Worm (Caenorhabditis elegans) whole organism, midembryonic: ENCODE results near the gene dct-15.
A peak's percentile ranks its signal among the peaks of the same experiment; 100 is the strongest.
"Not testable (repeated sequence)": the region's sequence is repeated elsewhere in the genome, so short reads cannot be mapped to it uniquely, and the experiment has no call there.

Experiments used
- T22C8.4 ChIP-seq: fragments of 200-800 bp; sonication (Bioruptor generic); IDR thresholded peaks from 2 replicates; pipeline ENCODE4 v1.3.6; 2022; ENCODE audit warnings: missing genetic modification characterization, missing compliant biosample characterization
- cog-1 ChIP-seq: sonication (generic microtip); optimal IDR thresholded peaks from 2 replicates; lab custom pipeline; 2016; ENCODE audit warnings: missing genetic modification characterization, missing compliant biosample characterization
- flt-1 ChIP-seq: fragments of 200-800 bp; sonication (Bioruptor generic); IDR thresholded peaks from 2 replicates; pipeline ENCODE4 v1.3.6; 2022; ENCODE audit warnings: missing genetic modification characterization, missing compliant biosample characterization
- klf-2 ChIP-seq: fragments of 200-800 bp; sonication (Bioruptor generic); conservative IDR thresholded peaks from 2 replicates; pipeline ENCODE4 v1.3.6; 2022; ENCODE audit warnings: missing genetic modification reagents, missing genetic modification characterization, missing compliant biosample characterization
- med-1 ChIP-seq: sonication (generic microtip); optimal IDR thresholded peaks from 2 replicates; lab custom pipeline; 2017; ENCODE audit warnings: missing genetic modification characterization, mild to moderate bottlenecking, missing compliant biosample characterization, antibody characterized with exemption, missing genetic modification reagents; ENCODE audit not compliant: insufficient read depth
- ref-1 ChIP-seq: fragments of 200-800 bp; sonication (Bioruptor generic); conservative IDR thresholded peaks from 2 replicates; pipeline ENCODE4 v1.3.6; 2022; ENCODE audit warnings: missing genetic modification reagents, missing genetic modification characterization, missing compliant biosample characterization
- tab-1 ChIP-seq: fragments of 200-800 bp; sonication (Bioruptor generic); IDR thresholded peaks from 2 replicates; pipeline ENCODE4 v1.3.6; 2022; ENCODE audit warnings: missing genetic modification characterization, missing compliant biosample characterization
- ztf-23 ChIP-seq: fragments of 200-800 bp; sonication (Bioruptor generic); IDR thresholded peaks from 2 replicates; pipeline ENCODE4 v1.3.6; 2022; ENCODE audit warnings: missing genetic modification reagents, missing genetic modification characterization, missing compliant biosample characterization
- ztf-29 ChIP-seq: fragments of 200-800 bp; sonication (Bioruptor generic); IDR thresholded peaks from 2 replicates; pipeline ENCODE4 v1.3.6; 2022; ENCODE audit warnings: missing genetic modification reagents, missing genetic modification characterization, missing compliant biosample characterization

The dct-15 gene

DNA sequence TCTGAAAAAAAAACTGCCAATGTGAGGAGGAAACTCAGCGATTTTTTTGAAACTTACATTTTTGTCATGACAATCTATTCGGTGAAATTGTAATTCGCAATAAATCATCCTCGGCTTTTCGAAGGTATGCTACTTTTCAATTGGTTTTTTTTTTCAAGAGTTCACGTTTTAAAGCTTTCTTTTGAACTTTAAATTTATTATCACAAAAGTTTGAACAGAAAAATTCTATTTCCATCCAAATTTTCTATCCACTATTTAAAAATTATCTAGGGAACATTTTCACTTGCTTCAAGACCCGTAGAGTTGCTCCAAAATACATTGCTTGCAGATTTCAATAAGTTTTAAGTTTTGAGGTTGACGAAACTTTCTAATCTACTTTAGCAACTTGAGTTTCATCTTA lies 36.0 kb upstream of the dct-15 start, which contains the start of gene K07F5.6:
K07F5.6 (minus strand) TSS at position 101 of the 400 bp plus-strand sequence.
- no peak for TF ChIP-seq ref-1 (GFP tag; lab: Robert Waterston, UW)
- TF ChIP-seq flt-1 (GFP tag; lab: Robert Waterston, UW) = no peak
- no peak for TF ChIP-seq ztf-29 (GFP tag; lab: Robert Waterston, UW)
- TF ChIP-seq med-1 (GFP tag; lab: Kevin White, UChicago) = no peak

DNA sequence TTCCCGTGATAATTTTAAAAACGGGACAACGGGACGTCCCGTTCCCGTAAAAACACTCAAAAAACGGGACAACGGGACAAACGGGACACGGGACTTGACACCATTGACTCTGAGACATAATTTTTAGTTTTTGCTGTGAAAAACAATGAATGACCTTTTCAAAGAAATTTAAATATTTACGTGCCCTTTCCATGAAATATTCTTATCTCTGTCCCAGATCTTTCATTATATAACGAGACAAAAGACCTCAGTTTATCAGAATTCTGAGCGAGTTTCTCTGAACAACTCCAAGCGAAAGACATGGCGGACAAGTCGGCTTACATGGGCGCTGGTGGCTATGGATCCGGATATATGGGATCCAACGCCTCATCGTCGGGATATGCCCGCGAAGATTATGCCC lies 33.2 kb upstream of the dct-15 start, which contains the start of gene nspd-2:
nspd-2 (plus strand) TSS at position 301 of the 400 bp plus-strand sequence.
- no peak for TF ChIP-seq ref-1 (GFP tag; lab: Robert Waterston, UW)
- no peak for TF ChIP-seq flt-1 (GFP tag; lab: Robert Waterston, UW)
- TF ChIP-seq klf-2 (GFP tag; lab: Robert Waterston, UW) = no peak
- no peak for TF ChIP-seq ztf-23 (GFP tag; lab: Robert Waterston, UW)
- no peak for TF ChIP-seq ztf-29 (GFP tag; lab: Robert Waterston, UW)

DNA sequence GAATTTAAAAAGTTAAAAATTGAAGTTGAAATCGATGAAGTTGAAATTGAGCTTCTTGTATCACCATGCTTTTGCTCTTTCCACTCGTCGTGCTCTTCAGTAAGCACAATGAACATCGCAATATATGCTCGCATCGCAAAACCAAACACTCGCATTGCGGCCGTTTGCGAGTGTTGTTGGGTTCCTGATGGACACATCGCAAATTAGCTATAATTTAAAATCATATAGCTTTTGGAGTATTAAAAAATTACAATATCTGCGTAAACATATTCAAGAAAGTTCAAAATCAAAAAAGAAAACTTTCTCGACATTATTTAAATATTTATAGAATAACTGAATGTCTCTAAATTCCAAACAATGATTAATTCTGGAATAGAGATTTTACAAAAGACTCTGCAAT lies 31.5 kb upstream of the dct-15 start, which contains the start of gene K07F5.17:
K07F5.17 (plus strand) TSS at position 301 of the 400 bp plus-strand sequence.
- TF ChIP-seq tab-1 (no peak), T22C8.4 (GFP tag; lab: Robert Waterston, UW) (no peak), flt-1 (GFP tag; lab: Robert Waterston, UW) (no peak), ztf-29 (GFP tag; lab: Robert Waterston, UW) (no peak), ztf-23 (GFP tag; lab: Robert Waterston, UW) (no peak), ref-1 (GFP tag; lab: Robert Waterston, UW) (no peak), klf-2 (GFP tag; lab: Robert Waterston, UW) (no peak), med-1 (GFP tag; lab: Kevin White, UChicago) (no peak), cog-1 (tag; lab: Kevin White, UChicago) (no peak)

DNA sequence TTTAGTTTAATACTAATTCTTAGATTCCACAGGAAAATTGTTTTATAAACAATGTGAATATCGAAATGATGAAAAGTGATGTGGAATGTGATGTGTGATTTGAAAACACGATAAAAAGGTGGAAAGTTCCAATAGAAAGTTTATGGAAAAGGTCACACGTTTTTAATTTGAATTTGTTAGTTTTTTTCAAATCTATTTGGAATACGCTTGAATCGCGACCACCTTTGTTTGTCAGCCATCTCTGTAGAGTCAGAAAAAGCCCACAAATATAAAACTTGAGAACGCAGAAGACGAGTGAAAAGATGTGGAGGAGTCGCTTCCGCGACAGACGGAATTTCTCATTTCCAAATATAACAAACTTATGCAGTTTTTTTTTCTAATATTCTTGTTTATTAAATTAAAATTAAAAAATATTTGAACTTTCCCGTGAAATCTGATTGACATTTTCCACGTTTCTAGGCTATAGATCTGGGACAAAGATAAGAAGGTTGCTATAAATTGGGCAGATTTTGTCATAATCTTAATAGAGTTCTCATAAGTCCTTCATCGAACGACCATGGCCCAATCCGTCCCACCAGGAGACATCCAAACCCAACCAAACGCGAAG lies 30.6 kb upstream of the dct-15 start, which contains the start of the genes kin-24 and msp-56:
kin-24 (minus strand) TSS at position 101 of the 607 bp plus-strand sequence.
msp-56 (plus strand) TSS at position 557 of the 607 bp plus-strand sequence.
- TF ChIP-seq cog-1 (tag; lab: Kevin White, UChicago) (no peak), ztf-29 (GFP tag; lab: Robert Waterston, UW) (no peak), ztf-23 (GFP tag; lab: Robert Waterston, UW) (no peak), klf-2 (GFP tag; lab: Robert Waterston, UW) (no peak), tab-1 (no peak), med-1 (GFP tag; lab: Kevin White, UChicago) (no peak), ref-1 (GFP tag; lab: Robert Waterston, UW) (no peak), T22C8.4 (GFP tag; lab: Robert Waterston, UW) (no peak), flt-1 (GFP tag; lab: Robert Waterston, UW) (no peak)

DNA sequence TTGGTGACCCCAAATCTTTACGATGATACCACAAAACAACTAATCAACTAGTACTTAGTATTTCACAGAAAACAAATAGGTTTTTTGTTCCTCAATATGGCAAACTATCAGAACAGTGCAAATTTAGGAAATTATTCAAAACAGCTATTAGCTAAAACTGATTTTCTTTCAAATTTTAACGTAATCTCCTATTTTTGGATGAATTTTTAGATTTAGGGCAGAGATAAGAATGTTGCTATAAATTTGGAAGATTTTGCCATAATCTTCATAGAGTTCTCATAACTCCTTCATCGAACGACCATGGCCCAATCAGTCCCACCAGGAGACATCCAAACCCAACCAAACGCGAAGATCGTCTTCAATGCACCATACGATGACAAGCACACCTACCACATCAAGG lies 26.8 kb upstream of the dct-15 start, which contains the start of gene msp-10:
msp-10 (plus strand) TSS at position 301 of the 400 bp plus-strand sequence.
- TF ChIP-seq ref-1 (GFP tag; lab: Robert Waterston, UW); tab-1; ztf-23 (GFP tag; lab: Robert Waterston, UW): not testable (repeated sequence)

DNA sequence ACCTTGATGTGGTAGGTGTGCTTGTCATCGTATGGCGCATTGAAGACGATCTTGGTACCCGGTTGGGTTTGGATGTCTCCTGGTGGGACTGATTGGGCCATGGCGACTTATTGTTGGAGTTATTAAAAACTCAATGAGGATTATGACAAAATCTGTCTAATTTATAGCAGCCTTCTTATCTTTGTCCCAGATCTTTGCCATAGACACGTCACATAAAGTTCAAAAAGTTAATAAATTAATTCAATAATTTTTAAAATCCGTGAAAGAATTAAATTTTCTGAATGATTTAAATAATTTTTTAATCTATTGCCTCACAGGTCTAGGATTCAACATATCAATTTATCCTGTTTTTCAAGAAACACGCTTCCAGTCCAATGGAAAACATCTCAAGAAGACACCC lies 25.8 kb upstream of the dct-15 start, which contains the start of gene msp-81:
msp-81 (minus strand) TSS at position 101 of the 400 bp plus-strand sequence.
- TF ChIP-seq T22C8.4 (GFP tag; lab: Robert Waterston, UW) = no peak
- no peak for TF ChIP-seq cog-1 (tag; lab: Kevin White, UChicago)
- TF ChIP-seq ztf-23 (GFP tag; lab: Robert Waterston, UW) = no peak
- TF ChIP-seq flt-1 (GFP tag; lab: Robert Waterston, UW) = no peak
- TF ChIP-seq ztf-29 (GFP tag; lab: Robert Waterston, UW) = no peak
- TF ChIP-seq ref-1 (GFP tag; lab: Robert Waterston, UW) = no peak

DNA sequence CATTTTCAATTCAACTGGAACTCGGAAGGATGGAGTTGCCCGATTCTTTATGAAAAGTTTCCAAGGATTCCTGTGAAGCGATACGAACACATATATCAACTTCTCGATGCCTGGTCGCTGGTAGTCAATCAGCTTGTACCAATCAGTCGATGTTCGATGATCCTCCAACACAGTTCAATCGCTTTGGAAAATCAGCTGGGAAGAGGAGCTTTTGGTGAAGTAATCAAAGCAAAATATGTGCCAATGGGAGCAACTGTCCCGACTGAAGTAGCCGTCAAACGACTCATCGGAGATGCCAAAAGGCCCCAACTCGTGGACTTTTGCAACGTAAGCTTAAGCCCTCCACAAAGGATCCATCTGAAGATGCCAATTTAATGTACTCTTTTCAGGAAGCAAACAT lies 22.8 kb upstream of the dct-15 start:
- TF ChIP-seq klf-2 (GFP tag; lab: Robert Waterston, UW) (no peak), ref-1 (GFP tag; lab: Robert Waterston, UW) (no peak), med-1 (GFP tag; lab: Kevin White, UChicago) (no peak), tab-1 (no peak), cog-1 (tag; lab: Kevin White, UChicago) (no peak)

DNA sequence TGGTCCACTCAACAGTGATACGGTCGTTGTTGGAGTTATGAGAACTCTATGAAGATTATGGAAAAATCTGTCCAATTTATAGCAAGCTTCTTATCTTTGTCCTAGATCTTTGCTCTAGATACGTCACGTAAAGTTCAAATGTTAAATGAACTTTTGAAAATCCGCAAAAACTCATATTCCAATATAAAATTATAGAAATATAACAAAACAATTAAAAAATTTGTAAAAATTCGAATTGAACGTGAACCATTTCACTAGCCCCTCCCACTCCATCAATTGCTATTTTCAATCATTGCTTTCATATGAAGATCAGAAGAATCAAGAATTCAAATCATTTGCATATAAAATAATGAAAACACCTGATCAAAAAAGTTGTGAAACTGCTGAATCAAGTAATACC lies 22.1 kb upstream of the dct-15 start, which contains the start of gene kin-21:
kin-21 (plus strand) TSS at position 301 of the 400 bp plus-strand sequence.
- TF ChIP-seq T22C8.4 (GFP tag; lab: Robert Waterston, UW) (no peak), cog-1 (tag; lab: Kevin White, UChicago) (no peak), ztf-29 (GFP tag; lab: Robert Waterston, UW) (no peak), tab-1 (no peak), ztf-23 (GFP tag; lab: Robert Waterston, UW) (no peak), klf-2 (GFP tag; lab: Robert Waterston, UW) (no peak), med-1 (GFP tag; lab: Kevin White, UChicago) (no peak), ref-1 (GFP tag; lab: Robert Waterston, UW) (no peak), flt-1 (GFP tag; lab: Robert Waterston, UW) (no peak)

DNA sequence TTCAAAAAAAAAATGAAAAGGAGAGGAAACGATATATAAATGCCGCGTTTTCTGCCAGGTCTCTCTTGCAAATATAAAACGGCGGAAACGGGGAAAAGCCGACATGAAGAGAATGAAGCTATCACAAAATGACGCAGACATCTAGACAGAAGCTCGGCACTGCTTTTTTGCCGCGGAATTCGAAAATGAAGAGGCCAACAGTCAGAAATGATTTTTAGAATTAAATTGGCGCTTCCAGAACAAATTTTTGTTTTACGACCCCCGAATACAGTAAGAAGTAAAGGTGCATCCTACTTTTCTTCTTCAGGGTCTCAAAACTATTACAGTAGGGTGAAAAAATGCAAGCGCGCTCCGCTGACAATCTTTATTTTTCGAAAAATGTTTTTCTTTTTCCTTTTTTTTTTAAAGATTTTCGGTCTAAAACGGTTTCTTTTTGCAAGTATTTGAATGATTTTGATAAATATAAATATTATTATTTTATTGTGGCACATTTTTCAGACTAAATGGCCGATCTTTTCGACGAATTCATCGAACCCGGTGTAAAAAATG lies 14.7 kb upstream of the dct-15 start, which contains the start of gene mtr-4:
mtr-4 (plus strand) TSS at position 499 of the 549 bp plus-strand sequence.
- peak; percentile 64; the same call in 1 of the 2 replicates for TF ChIP-seq ztf-29 (GFP tag; lab: Robert Waterston, UW)
- TF ChIP-seq klf-2 (GFP tag; lab: Robert Waterston, UW) = no peak
